Worm (Caenorhabditis elegans) whole organism, midembryonic: ENCODE results near the gene F57C7.4.

Experiments
- T22C8.4 ChIP-seq: fragments of 200-800 bp; sonication (Bioruptor generic); IDR thresholded peaks from 2 replicates; pipeline ENCODE4 v1.3.6; 2022; ENCODE audit warnings: missing genetic modification characterization, missing compliant biosample characterization
- cog-1 ChIP-seq: sonication (generic microtip); optimal IDR thresholded peaks from 2 replicates; lab custom pipeline; 2016; ENCODE audit warnings: missing genetic modification characterization, missing compliant biosample characterization
- flt-1 ChIP-seq: fragments of 200-800 bp; sonication (Bioruptor generic); IDR thresholded peaks from 2 replicates; pipeline ENCODE4 v1.3.6; 2022; ENCODE audit warnings: missing genetic modification characterization, missing compliant biosample characterization
- klf-2 ChIP-seq: fragments of 200-800 bp; sonication (Bioruptor generic); conservative IDR thresholded peaks from 2 replicates; pipeline ENCODE4 v1.3.6; 2022; ENCODE audit warnings: missing genetic modification reagents, missing genetic modification characterization, missing compliant biosample characterization
- med-1 ChIP-seq: sonication (generic microtip); optimal IDR thresholded peaks from 2 replicates; lab custom pipeline; 2017; ENCODE audit warnings: missing genetic modification characterization, mild to moderate bottlenecking, missing compliant biosample characterization, antibody characterized with exemption, missing genetic modification reagents; ENCODE audit not compliant: insufficient read depth
- ref-1 ChIP-seq: fragments of 200-800 bp; sonication (Bioruptor generic); conservative IDR thresholded peaks from 2 replicates; pipeline ENCODE4 v1.3.6; 2022; ENCODE audit warnings: missing genetic modification reagents, missing genetic modification characterization, missing compliant biosample characterization
- tab-1 ChIP-seq: fragments of 200-800 bp; sonication (Bioruptor generic); IDR thresholded peaks from 2 replicates; pipeline ENCODE4 v1.3.6; 2022; ENCODE audit warnings: missing genetic modification characterization, missing compliant biosample characterization
- ztf-23 ChIP-seq: fragments of 200-800 bp; sonication (Bioruptor generic); IDR thresholded peaks from 2 replicates; pipeline ENCODE4 v1.3.6; 2022; ENCODE audit warnings: missing genetic modification reagents, missing genetic modification characterization, missing compliant biosample characterization
- ztf-29 ChIP-seq: fragments of 200-800 bp; sonication (Bioruptor generic); IDR thresholded peaks from 2 replicates; pipeline ENCODE4 v1.3.6; 2022; ENCODE audit warnings: missing genetic modification reagents, missing genetic modification characterization, missing compliant biosample characterization

The F57C7.4 gene

ce11 chrX:10597554-10598191, 8.3 kb upstream of the F57C7.4 start:
- no peak for TF ChIP-seq tab-1
- TF ChIP-seq flt-1 (GFP tag; lab: Robert Waterston, UW), result peak; percentile 51; the same call in 1 of the 2 replicates
- TF ChIP-seq T22C8.4 (GFP tag; lab: Robert Waterston, UW), result peak; percentile 19; the same call in 1 of the 2 replicates

ce11 chrX:10596420-10596907, 7.1 kb upstream of the F57C7.4 start:
- TF ChIP-seq tab-1 (0 out of 2 replicates have a peak, but pooled peaks have one; percentile 40), ztf-23 (GFP tag; lab: Robert Waterston, UW) (no peak), T22C8.4 (GFP tag; lab: Robert Waterston, UW) (no peak), ref-1 (GFP tag; lab: Robert Waterston, UW) (no peak), klf-2 (GFP tag; lab: Robert Waterston, UW) (no peak), cog-1 (tag; lab: Kevin White, UChicago) (no peak), ztf-29 (GFP tag; lab: Robert Waterston, UW) (no peak)

- TF ChIP-seq ztf-29 (GFP tag; lab: Robert Waterston, UW) (no peak), tab-1 (no peak), T22C8.4 (GFP tag; lab: Robert Waterston, UW) (no peak)
Observed at ce11 chrX:10594701-10595421, 5.5 kb upstream of the F57C7.4 start.

- TF ChIP-seq cog-1 (tag; lab: Kevin White, UChicago), result peak; percentile 26
- no peak for TF ChIP-seq tab-1
- TF ChIP-seq ztf-23 (GFP tag; lab: Robert Waterston, UW), result peak; percentile 51; the same call in 1 of the 2 replicates
- no peak for TF ChIP-seq med-1 (GFP tag; lab: Kevin White, UChicago)
Observed at ce11 chrX:10593756-10594376, 4.5 kb upstream of the F57C7.4 start.

- TF ChIP-seq ztf-23 (GFP tag; lab: Robert Waterston, UW) (no peak), ref-1 (GFP tag; lab: Robert Waterston, UW) (no peak), ztf-29 (GFP tag; lab: Robert Waterston, UW) (no peak), cog-1 (tag; lab: Kevin White, UChicago) (no peak), flt-1 (GFP tag; lab: Robert Waterston, UW) (no peak), tab-1 (no peak), med-1 (GFP tag; lab: Kevin White, UChicago) (no peak), T22C8.4 (GFP tag; lab: Robert Waterston, UW) (no peak)
Observed at ce11 chrX:10593234-10593633, 3.9 kb upstream of the F57C7.4 start, which contains the start of gene sdn-1. Gene sdn-1, minus strand, starts transcription at chrX:10593334.

ce11 chrX:10591208-10591782, 1.9 kb upstream of the F57C7.4 start:
- TF ChIP-seq flt-1 (GFP tag; lab: Robert Waterston, UW) (no peak), ztf-29 (GFP tag; lab: Robert Waterston, UW) (0 out of 2 replicates have a peak, but pooled peaks have one; percentile 8)

ce11 chrX:10590772-10591171, 1.4 kb upstream of the F57C7.4 start:
- TF ChIP-seq klf-2 (GFP tag; lab: Robert Waterston, UW), result no peak
- 0 out of 2 replicates have a peak, but pooled peaks have one; percentile 37 for TF ChIP-seq flt-1 (GFP tag; lab: Robert Waterston, UW)
- no peak for TF ChIP-seq ztf-23 (GFP tag; lab: Robert Waterston, UW)

- TF ChIP-seq tab-1 (no peak), cog-1 (tag; lab: Kevin White, UChicago) (no peak), ztf-23 (GFP tag; lab: Robert Waterston, UW) (no peak), ztf-29 (GFP tag; lab: Robert Waterston, UW) (no peak), T22C8.4 (GFP tag; lab: Robert Waterston, UW) (no peak), med-1 (GFP tag; lab: Kevin White, UChicago) (no peak), klf-2 (GFP tag; lab: Robert Waterston, UW) (no peak), ref-1 (GFP tag; lab: Robert Waterston, UW) (no peak), flt-1 (GFP tag; lab: Robert Waterston, UW) (no peak)
Observed at ce11 chrX:10576872-10577271, 12.5 kb downstream of the F57C7.4 start, which contains the start of gene nhx-5. Gene nhx-5, plus strand, starts transcription at chrX:10576953.

- no peak for TF ChIP-seq ztf-29 (GFP tag; lab: Robert Waterston, UW)
- TF ChIP-seq cog-1 (tag; lab: Kevin White, UChicago), result peak; percentile 14
Observed at ce11 chrX:10576410-10576809, 13.0 kb downstream of the F57C7.4 start.

ce11 chrX:10569185-10569584, 20.2 kb downstream of the F57C7.4 start, which contains the start of gene bet-2:
Gene bet-2, plus strand, starts transcription at chrX:10569273.
- TF ChIP-seq tab-1, result no peak
- no peak for TF ChIP-seq cog-1 (tag; lab: Kevin White, UChicago)
- TF ChIP-seq ztf-29 (GFP tag; lab: Robert Waterston, UW), result no peak
- no peak for TF ChIP-seq flt-1 (GFP tag; lab: Robert Waterston, UW)
- TF ChIP-seq ref-1 (GFP tag; lab: Robert Waterston, UW), result no peak
- no peak for TF ChIP-seq med-1 (GFP tag; lab: Kevin White, UChicago)
- no peak for TF ChIP-seq klf-2 (GFP tag; lab: Robert Waterston, UW)
- TF ChIP-seq ztf-23 (GFP tag; lab: Robert Waterston, UW), result no peak
- TF ChIP-seq T22C8.4 (GFP tag; lab: Robert Waterston, UW), result no peak
